Fruit fly (Drosophila melanogaster) whole organism, prepupa: Measurements from ENCODE around the gene Adhr.

Experiments
- CG34406 ChIP-seq: fragments of 200-800 bp; sonication (Bioruptor generic); optimal IDR thresholded peaks from 3 replicates; lab custom pipeline; 2016; ENCODE audit warnings: missing biosample characterization, missing genetic modification characterization
- CG6276 ChIP-seq: fragments of 200-800 bp; sonication (Bioruptor generic); optimal IDR thresholded peaks from 2 replicates; lab custom pipeline; 2017; ENCODE audit warnings: missing biosample characterization, mild to moderate bottlenecking, missing genetic modification characterization
- CG9139 ChIP-seq: fragments of 200-800 bp; sonication (Bioruptor generic); optimal IDR thresholded peaks from 3 replicates; lab custom pipeline; 2017; ENCODE audit warnings: missing biosample characterization, mild to moderate bottlenecking, missing genetic modification characterization
- Lpt ChIP-seq: fragments of 200-800 bp; sonication (Bioruptor generic); optimal IDR thresholded peaks from 3 replicates; lab custom pipeline; 2016; ENCODE audit warnings: missing biosample characterization, missing genetic modification characterization
- vri ChIP-seq: fragments of 200-800 bp; sonication (Bioruptor generic); optimal IDR thresholded peaks from 3 replicates; lab custom pipeline; 2016; ENCODE audit warnings: missing biosample characterization, mild to moderate bottlenecking, missing genetic modification characterization

dm6 chr2L:14632799-14633198 is 17.4 kb downstream of the Adhr start:
- TF ChIP-seq CG6276 (GFP tag; lab: Kevin White, UChicago) = no peak
- no peak for TF ChIP-seq Lpt (GFP tag; lab: Kevin White, UChicago)
- no peak for TF ChIP-seq CG9139
- TF ChIP-seq CG34406 (GFP tag; lab: Kevin White, UChicago) = no peak
- TF ChIP-seq vri (GFP tag; lab: Kevin White, UChicago) = no peak
